Worm (Caenorhabditis elegans): ENCODE results near the gene M142.8.
A peak's percentile ranks its signal among the peaks of the same experiment; 100 is the strongest.

Gene M142.8

ce11 chrIII:10984749-10985148 lies 51.3 kb downstream of the M142.8 start:
- TF ChIP-seq egrh-3 (GFP tag; IDR thresholded peaks at IDR 0.05) (peak; percentile 97), mcd-1 (GFP tag; IDR thresholded peaks at IDR 0.05) (peak; percentile 38; the same call in 1 of the 2 replicates), nhr-120 (GFP tag; IDR thresholded peaks at IDR 0.05) (0 out of 2 replicates have a peak, but pooled peaks have one; percentile 26), lin-26 (GFP tag; IDR thresholded peaks at IDR 0.05) (peak; percentile 38; the same call in 1 of the 2 replicates)

ce11 chrIII:10985559-10986036 lies 52.2 kb downstream of the M142.8 start, which contains the start of gene col-93:
TSS of gene col-93 (minus strand) at chrIII:10985609.
- no peak for TF ChIP-seq B0261.1 (tag; optimal IDR thresholded peaks at IDR 0.05)
- no peak for TF ChIP-seq lir-1 (GFP tag; conservative IDR thresholded peaks at IDR 0.05)
- no peak for TF ChIP-seq ztf-3 (GFP tag; optimal IDR thresholded peaks at IDR 0.05)
- no peak for TF ChIP-seq zim-3 (tag; optimal IDR thresholded peaks at IDR 0.05)
- no peak for TF ChIP-seq F10E7.11 (tag; optimal IDR thresholded peaks at IDR 0.05)

Measured in whole organism, young adult.